Fruit fly (Drosophila melanogaster): ENCODE measurements around the gene CG46318.

DNA sequence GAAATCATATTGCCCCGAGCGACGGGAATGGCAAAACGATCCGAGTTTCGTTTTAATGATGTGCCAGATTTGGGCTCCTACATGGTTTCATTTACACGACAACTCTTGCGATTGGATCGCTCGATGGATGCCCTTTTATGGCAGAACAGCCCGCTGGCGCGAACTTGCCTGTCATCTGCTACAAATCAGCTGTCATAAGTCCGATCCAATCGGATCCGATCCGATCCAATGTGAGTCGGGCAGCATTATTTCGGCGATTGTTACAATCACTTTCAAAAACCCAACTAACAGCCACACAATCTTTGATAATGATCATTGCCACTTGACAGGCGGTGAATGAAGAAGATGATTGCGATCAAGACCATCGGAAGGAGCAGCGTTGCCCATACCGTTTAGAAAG is 36.8 kb upstream of the CG46318 start:
- TF ChIP-seq Pif1A (GFP tag; optimal IDR thresholded peaks at IDR 0.05) = no peak
- TF ChIP-seq EcR (GFP tag; optimal IDR thresholded peaks at IDR 0.05) = no peak
- no peak for TF ChIP-seq Pif1B (GFP tag; optimal IDR thresholded peaks at IDR 0.05)
- no peak for TF ChIP-seq CG10348 (GFP tag; IDR thresholded peaks at IDR 0.05)
- TF ChIP-seq CG13204 (GFP tag; optimal IDR thresholded peaks at IDR 0.05) = no peak
- TF ChIP-seq CG32121 (GFP tag; IDR thresholded peaks at IDR 0.05) = no peak
- no peak for TF ChIP-seq fd96Ca (GFP tag; IDR thresholded peaks at IDR 0.05)

Data from whole organism, pupa.